Fruit fly (Drosophila melanogaster) whole organism, embryonic: ENCODE results near the gene CG2528.
A peak's percentile ranks its signal among the peaks of the same experiment; 100 is the strongest.

Experiments used
- Atf3 ChIP-seq: fragments of 200-800 bp; sonication (Bioruptor generic); optimal IDR thresholded peaks from 3 replicates; lab custom pipeline; 2016; ENCODE audit warnings: missing biosample characterization, missing genetic modification characterization
- CG10565 ChIP-seq: fragments of 200-800 bp; sonication (Bioruptor generic); optimal IDR thresholded peaks from 3 replicates; lab custom pipeline; 2016; ENCODE audit warnings: missing biosample characterization, mild to moderate bottlenecking, missing genetic modification characterization
- CG10979 ChIP-seq: fragments of 200-800 bp; sonication (Bioruptor generic); optimal IDR thresholded peaks from 2 replicates; lab custom pipeline; 2018; ENCODE audit warnings: missing biosample characterization, mild to moderate bottlenecking, missing genetic modification characterization, moderate library complexity
- CG11247 ChIP-seq: fragments of 200-800 bp; sonication (Bioruptor generic); IDR thresholded peaks from 2 replicates; pipeline ENCODE4 v1.3.6; 2022; ENCODE audit warnings: missing biosample characterization, missing genetic modification characterization
- CG13296 ChIP-seq: fragments of 200-800 bp; sonication (Bioruptor generic); optimal IDR thresholded peaks from 3 replicates; lab custom pipeline; 2018; ENCODE audit warnings: missing biosample characterization, mild to moderate bottlenecking, missing genetic modification characterization
- CG13894 ChIP-seq: fragments of 200-800 bp; sonication (Bioruptor generic); optimal IDR thresholded peaks from 3 replicates; lab custom pipeline; 2018; ENCODE audit warnings: missing biosample characterization, mild to moderate bottlenecking, missing genetic modification characterization, moderate library complexity
- CG14710 ChIP-seq: fragments of 200-800 bp; sonication (Bioruptor generic); optimal IDR thresholded peaks from 3 replicates; lab custom pipeline; 2019; ENCODE audit warnings: missing biosample characterization, mild to moderate bottlenecking, missing genetic modification characterization, moderate library complexity
- CG17361 ChIP-seq: fragments of 200-800 bp; sonication (Bioruptor generic); IDR thresholded peaks from 3 replicates; pipeline ENCODE4 v1.3.6; 2022; ENCODE audit warnings: missing biosample characterization, missing genetic modification characterization
- CG2120 ChIP-seq: fragments of 200-800 bp; sonication (Bioruptor generic); optimal IDR thresholded peaks from 3 replicates; lab custom pipeline; 2016; ENCODE audit warnings: missing biosample characterization, missing genetic modification characterization
- CG2199 ChIP-seq: fragments of 200-800 bp; sonication (Bioruptor generic); IDR thresholded peaks from 3 replicates; pipeline ENCODE4 v1.3.6; 2022; ENCODE audit warnings: missing biosample characterization, missing genetic modification characterization
- CG30431 ChIP-seq: fragments of 200-800 bp; sonication (Bioruptor generic); optimal IDR thresholded peaks from 2 replicates; lab custom pipeline; 2017; ENCODE audit warnings: missing biosample characterization, missing genetic modification characterization
- CG31388 ChIP-seq: fragments of 200-800 bp; sonication (Bioruptor generic); optimal IDR thresholded peaks from 2 replicates; lab custom pipeline; 2016; ENCODE audit warnings: missing biosample characterization, missing genetic modification characterization
- CG32772 ChIP-seq: fragments of 200-800 bp; sonication (Bioruptor generic); IDR thresholded peaks from 2 replicates; pipeline ENCODE4 v1.3.6; 2022; ENCODE audit warnings: missing biosample characterization, missing genetic modification characterization
- CG3281 ChIP-seq: fragments of 200-800 bp; sonication (Bioruptor generic); optimal IDR thresholded peaks from 3 replicates; lab custom pipeline; 2017; ENCODE audit warnings: missing biosample characterization, mild to moderate bottlenecking, missing genetic modification characterization
- CG34376 ChIP-seq: fragments of 200-800 bp; sonication (Bioruptor generic); optimal IDR thresholded peaks from 2 replicates; lab custom pipeline; 2018; ENCODE audit warnings: missing biosample characterization, mild to moderate bottlenecking, missing genetic modification characterization
- CG3838 ChIP-seq: fragments of 200-800 bp; sonication (Bioruptor generic); optimal IDR thresholded peaks from 3 replicates; lab custom pipeline; 2016; ENCODE audit warnings: missing biosample characterization, missing genetic modification characterization
- CG3995 ChIP-seq: fragments of 200-800 bp; sonication (Bioruptor generic); optimal IDR thresholded peaks from 3 replicates; lab custom pipeline; 2016; ENCODE audit warnings: missing biosample characterization, missing genetic modification characterization
- CG4820 ChIP-seq: fragments of 200-800 bp; sonication (Bioruptor generic); optimal IDR thresholded peaks from 3 replicates; lab custom pipeline; 2016; ENCODE audit warnings: missing biosample characterization, missing genetic modification characterization
- CG4854 ChIP-seq: fragments of 200-800 bp; sonication (Bioruptor generic); optimal IDR thresholded peaks from 2 replicates; lab custom pipeline; 2016; ENCODE audit warnings: missing biosample characterization, missing genetic modification characterization, inconsistent platforms
- CG5953 ChIP-seq: fragments of 200-800 bp; sonication (Bioruptor generic); IDR thresholded peaks from 2 replicates; pipeline ENCODE4 v1.3.6; 2022; ENCODE audit warnings: missing biosample characterization, missing genetic modification characterization
- CG6254 ChIP-seq: fragments of 200-800 bp; sonication (Bioruptor generic); optimal IDR thresholded peaks from 3 replicates; lab custom pipeline; 2017; ENCODE audit warnings: mild to moderate bottlenecking, missing biosample characterization, missing genetic modification reagents, missing genetic modification characterization
- CG7357 ChIP-seq: fragments of 200-800 bp; sonication (Bioruptor generic); IDR thresholded peaks from 3 replicates; pipeline ENCODE4 v1.3.6; 2022; ENCODE audit warnings: missing biosample characterization, missing genetic modification characterization
- CG7987 ChIP-seq: fragments of 200-800 bp; sonication (Bioruptor generic); optimal IDR thresholded peaks from 2 replicates; lab custom pipeline; 2018; ENCODE audit warnings: missing biosample characterization, mild to moderate bottlenecking, missing genetic modification characterization, moderate library complexity
- CG8089 ChIP-seq: fragments of 200-800 bp; sonication (Bioruptor generic); optimal IDR thresholded peaks from 3 replicates; lab custom pipeline; 2016; ENCODE audit warnings: missing biosample characterization, missing genetic modification characterization
- Dfd ChIP-seq, 2 experiments: fragments of >200 bp; optimal IDR thresholded peaks; 2 replicates each; lab custom pipeline; 2017; ENCODE audit warnings: missing biosample characterization in 2 of 2, missing genetic modification characterization in 2 of 2
- E2f2 ChIP-seq: fragments of 200-800 bp; sonication (Bioruptor generic); IDR thresholded peaks from 2 replicates; pipeline ENCODE4 v1.3.6; 2022; ENCODE audit warnings: missing biosample characterization, missing genetic modification characterization
- Eip74EF ChIP-seq, 2 experiments: fragments of 200-800 bp in 1 of 2; fragments of >200 bp in 1 of 2; sonication (Bioruptor generic) in 1 of 2; optimal IDR thresholded peaks; 2 replicates each; lab custom pipeline; 2017 to 2019; ENCODE audit warnings: missing biosample characterization in 2 of 2, missing genetic modification characterization in 2 of 2, mild to moderate bottlenecking in 1 of 2, moderate library complexity in 1 of 2
- Hey ChIP-seq: fragments of 200-800 bp; sonication (Bioruptor generic); optimal IDR thresholded peaks from 3 replicates; lab custom pipeline; 2018; ENCODE audit warnings: missing biosample characterization, mild to moderate bottlenecking, missing genetic modification characterization
- HmgD ChIP-seq: fragments of 200-800 bp; sonication (Bioruptor generic); optimal IDR thresholded peaks from 3 replicates; lab custom pipeline; 2016; ENCODE audit warnings: missing biosample characterization, missing genetic modification characterization
- Hr51 ChIP-seq, 2 experiments: fragments of 200-800 bp; sonication (Bioruptor generic); optimal IDR thresholded peaks; 2 replicates in 1 of 2; 3 replicates in 1 of 2; lab custom pipeline; 2016 to 2018; ENCODE audit warnings: missing biosample characterization in 2 of 2, missing genetic modification characterization in 2 of 2, mild to moderate bottlenecking in 1 of 2, moderate library complexity in 1 of 2
- Hsf ChIP-seq: fragments of 200-800 bp; sonication (Bioruptor generic); optimal IDR thresholded peaks from 3 replicates; lab custom pipeline; 2016; ENCODE audit warnings: missing biosample characterization, missing genetic modification characterization
- Med ChIP-seq: fragments of 200-800 bp; sonication (Bioruptor generic); peaks from one replicate; lab custom pipeline; 2016; ENCODE audit warnings: missing biosample characterization, missing genetic modification characterization, mild to moderate bottlenecking, inconsistent platforms, moderate library complexity
- Myb ChIP-seq: fragments of 200-800 bp; sonication (Bioruptor generic); optimal IDR thresholded peaks from 2 replicates; lab custom pipeline; 2016; ENCODE audit warnings: missing biosample characterization, missing genetic modification characterization
- Oli ChIP-seq: fragments of 200-800 bp; sonication (Bioruptor generic); optimal IDR thresholded peaks from 2 replicates; lab custom pipeline; 2018; ENCODE audit warnings: missing biosample characterization, mild to moderate bottlenecking, missing genetic modification characterization, moderate library complexity
- Taf1 ChIP-seq: fragments of 200-800 bp; sonication (Bioruptor generic); IDR thresholded peaks from 2 replicates; pipeline ENCODE4 v1.3.6; 2022; ENCODE audit warnings: missing biosample characterization, missing genetic modification characterization
- dimm ChIP-seq: fragments of 200-800 bp; sonication (Bioruptor generic); IDR thresholded peaks from 2 replicates; pipeline ENCODE4 v1.3.6; 2022; ENCODE audit warnings: missing biosample characterization, missing genetic modification characterization
- dmrt11E ChIP-seq: fragments of 200-800 bp; sonication (Bioruptor generic); optimal IDR thresholded peaks from 3 replicates; lab custom pipeline; 2018; ENCODE audit warnings: missing biosample characterization, mild to moderate bottlenecking, missing genetic modification characterization, moderate library complexity
- emc ChIP-seq: fragments of 200-800 bp; sonication (Bioruptor generic); optimal IDR thresholded peaks from 2 replicates; lab custom pipeline; 2016; ENCODE audit warnings: missing biosample characterization, missing genetic modification characterization
- ems ChIP-seq: fragments of 200-800 bp; sonication (Bioruptor generic); optimal IDR thresholded peaks from 3 replicates; lab custom pipeline; 2016; ENCODE audit warnings: missing biosample characterization, missing genetic modification characterization
- gsb-n ChIP-seq: fragments of 200-800 bp; sonication (Bioruptor generic); optimal IDR thresholded peaks from 3 replicates; lab custom pipeline; 2018; ENCODE audit warnings: missing biosample characterization, mild to moderate bottlenecking, missing genetic modification characterization
- ham ChIP-seq: fragments of 200-800 bp; sonication (Bioruptor generic); IDR thresholded peaks from 2 replicates; pipeline ENCODE4 v1.3.6; 2022; ENCODE audit warnings: missing biosample characterization, missing genetic modification characterization
- lab ChIP-seq: fragments of 200-800 bp; sonication (Bioruptor generic); optimal IDR thresholded peaks from 3 replicates; lab custom pipeline; 2017; ENCODE audit warnings: missing biosample characterization, missing genetic modification characterization, mild to moderate bottlenecking, moderate library complexity, missing genetic modification reagents
- mam ChIP-seq: fragments of 200-800 bp; sonication (Bioruptor generic); optimal IDR thresholded peaks from 3 replicates; lab custom pipeline; 2016; ENCODE audit warnings: missing biosample characterization, missing genetic modification characterization
- mld ChIP-seq: fragments of 200-800 bp; sonication (Bioruptor generic); IDR thresholded peaks from 3 replicates; pipeline ENCODE4 v1.3.6; 2022; ENCODE audit warnings: missing biosample characterization, missing genetic modification characterization; ENCODE audit not compliant: partially characterized antibody
- odd ChIP-seq: fragments of 200-800 bp; sonication (Bioruptor generic); optimal IDR thresholded peaks from 2 replicates; lab custom pipeline; 2017; ENCODE audit warnings: missing biosample characterization, mild to moderate bottlenecking, missing genetic modification characterization
- pita ChIP-seq: fragments of 200-800 bp; sonication (Bioruptor generic); optimal IDR thresholded peaks from 2 replicates; lab custom pipeline; 2017; ENCODE audit warnings: missing biosample characterization, mild to moderate bottlenecking, missing genetic modification characterization
- psq ChIP-seq: fragments of 200-800 bp; sonication (Bioruptor generic); optimal IDR thresholded peaks from 2 replicates; lab custom pipeline; 2017; ENCODE audit warnings: missing biosample characterization, missing genetic modification characterization
- stwl ChIP-seq: fragments of 200-800 bp; sonication (Bioruptor generic); optimal IDR thresholded peaks from 3 replicates; lab custom pipeline; 2018; ENCODE audit warnings: missing biosample characterization, mild to moderate bottlenecking, missing genetic modification characterization, moderate library complexity
- tll ChIP-seq, 2 experiments: fragments of 200-800 bp in 1 of 2; fragments of >200 bp in 1 of 2; sonication (Bioruptor generic) in 1 of 2; optimal IDR thresholded peaks; 2 replicates each; lab custom pipeline; 2017 to 2019; ENCODE audit warnings: missing biosample characterization in 2 of 2, missing genetic modification characterization in 2 of 2, mild to moderate bottlenecking in 1 of 2, moderate library complexity in 1 of 2
- unc-4 ChIP-seq: fragments of 200-800 bp; sonication (Bioruptor generic); IDR thresholded peaks from 2 replicates; pipeline ENCODE4 v1.3.6; 2022; ENCODE audit warnings: missing biosample characterization, missing genetic modification characterization; ENCODE audit not compliant: partially characterized antibody
- zen ChIP-seq: fragments of 200-800 bp; sonication (Bioruptor generic); optimal IDR thresholded peaks from 3 replicates; lab custom pipeline; 2018; ENCODE audit warnings: missing biosample characterization, mild to moderate bottlenecking, missing genetic modification characterization, moderate library complexity

The CG2528 gene

dm6 chr2L:22024362-22024761, 31.6 kb upstream of the CG2528 start (continued):
- TF ChIP-seq CG4854 (GFP tag; lab: Kevin White, UChicago) (no peak), Hsf (GFP tag; lab: Kevin White, UChicago) (no peak), lab (no peak), unc-4 (GFP tag; lab: Robert Waterston, UW) (no peak; the same call in 1 of the 2 replicates), CG14710 (tag; lab: Kevin White, UChicago) (no peak), CG10979 (no peak), CG8089 (no peak), E2f2 (GFP tag; lab: Robert Waterston, UW) (0 out of 2 replicates have a peak, but pooled peaks have one; percentile 32), CG4820 (no peak), CG3838 (GFP tag; lab: Kevin White, UChicago) (no peak), psq (GFP tag; lab: Kevin White, UChicago) (peak; percentile 2), ems (no peak), CG13894 (tag; lab: Kevin White, UChicago) (no peak), CG2120 (GFP tag; lab: Kevin White, UChicago) (no peak), Dfd (GFP tag; optimal IDR thresholded peaks at IDR 0.05; lab: Kevin White, UChicago) (no peak), CG13296 (GFP tag; lab: Kevin White, UChicago) (no peak), dimm (GFP tag; lab: Robert Waterston, UW) (no peak), Myb (no peak), pita (GFP tag; lab: Kevin White, UChicago) (no peak), stwl (tag; lab: Kevin White, UChicago) (peak; percentile 50), CG34376 (no peak), CG32772 (GFP tag; lab: Robert Waterston, UW) (no peak), Eip74EF (GFP tag; optimal IDR thresholded peaks at IDR 0.05; lab: Kevin White, UChicago) (no peak), CG2199 (peak; percentile 83), CG30431 (GFP tag; lab: Kevin White, UChicago) (no peak), CG3995 (GFP tag; lab: Kevin White, UChicago) (no peak), CG17361 (GFP tag; lab: Robert Waterston, UW) (no peak), CG7357 (GFP tag; lab: Robert Waterston, UW) (no peak), HmgD (GFP tag; lab: Kevin White, UChicago) (peak; percentile 90), CG10565 (GFP tag; lab: Kevin White, UChicago) (no peak), zen (peak; percentile 90), CG7987 (no peak), Atf3 (GFP tag; lab: Kevin White, UChicago) (peak; percentile 75), gsb-n (tag; lab: Kevin White, UChicago) (peak; percentile 52), CG6254 (GFP tag; lab: Kevin White, UChicago) (no peak), CG5953 (GFP tag; lab: Robert Waterston, UW) (no peak), CG31388 (GFP tag; lab: Kevin White, UChicago) (no peak), odd (GFP tag; lab: Kevin White, UChicago) (no peak), CG3281 (no peak), Taf1 (GFP tag; lab: Robert Waterston, UW) (no peak), Med (GFP tag; lab: Kevin White, UChicago) (no peak), mld (GFP tag; lab: Robert Waterston, UW) (no peak), tll (GFP tag; optimal IDR thresholded peaks at IDR 0.05; lab: Kevin White, UChicago) (peak; percentile 72 to 84), Oli (tag; lab: Kevin White, UChicago) (no peak), mam (no peak), ham (GFP tag; lab: Robert Waterston, UW) (no peak), Hr51 (GFP tag; optimal IDR thresholded peaks at IDR 0.05; lab: Kevin White, UChicago) (no peak), CG11247 (GFP tag; lab: Robert Waterston, UW) (no peak), dmrt11E (no peak), Hey (tag; lab: Kevin White, UChicago) (no peak), emc (GFP tag; lab: Kevin White, UChicago) (no peak)
